Fruit fly (Drosophila melanogaster) whole organism, embryonic: ENCODE data around the gene CG13676.
A peak's percentile ranks its signal among the peaks of the same experiment; 100 is the strongest.

Experiments
- Aef1 ChIP-seq: fragments of 200-800 bp; sonication (Bioruptor generic); IDR thresholded peaks from 3 replicates; pipeline ENCODE4 v1.3.6; 2022; ENCODE audit warnings: missing biosample characterization, missing genetic modification characterization
- Atf3 ChIP-seq: fragments of 200-800 bp; sonication (Bioruptor generic); optimal IDR thresholded peaks from 3 replicates; lab custom pipeline; 2016; ENCODE audit warnings: missing biosample characterization, missing genetic modification characterization
- CG10654 ChIP-seq: fragments of 200-800 bp; sonication (Bioruptor generic); optimal IDR thresholded peaks from 2 replicates; lab custom pipeline; 2016; ENCODE audit warnings: missing biosample characterization, missing genetic modification characterization
- CG11085 ChIP-seq: fragments of 200-800 bp; sonication (Bioruptor generic); IDR thresholded peaks from 2 replicates; pipeline ENCODE4 v1.3.6; 2022; ENCODE audit warnings: missing biosample characterization, missing genetic modification characterization
- CG11560 ChIP-seq: fragments of 200-800 bp; sonication (Bioruptor generic); IDR thresholded peaks from 3 replicates; pipeline ENCODE4 v1.3.6; 2022; ENCODE audit warnings: missing biosample characterization, missing genetic modification characterization
- CG11696 ChIP-seq: fragments of 200-800 bp; sonication (Bioruptor generic); IDR thresholded peaks from 2 replicates; pipeline ENCODE4 v1.3.6; 2022; ENCODE audit warnings: missing biosample characterization, missing genetic modification characterization
- CG12236 ChIP-seq: fragments of 200-800 bp; sonication (Bioruptor generic); optimal IDR thresholded peaks from 2 replicates; lab custom pipeline; 2016; ENCODE audit warnings: missing biosample characterization, missing genetic modification characterization
- CG13287 ChIP-seq: fragments of 200-800 bp; sonication (Bioruptor generic); IDR thresholded peaks from 2 replicates; pipeline ENCODE4 v1.3.6; 2022; ENCODE audit warnings: missing biosample characterization, missing genetic modification characterization; ENCODE audit not compliant: partially characterized antibody
- CG17912 ChIP-seq: fragments of 200-800 bp; sonication (Bioruptor generic); optimal IDR thresholded peaks from 2 replicates; lab custom pipeline; 2018; ENCODE audit warnings: missing biosample characterization, mild to moderate bottlenecking, missing genetic modification characterization
- CG2202 ChIP-seq: fragments of 200-800 bp; sonication (Bioruptor generic); optimal IDR thresholded peaks from 2 replicates; lab custom pipeline; 2018; ENCODE audit warnings: missing biosample characterization, mild to moderate bottlenecking, missing genetic modification characterization
- CG30020 ChIP-seq: fragments of 200-800 bp; optimal IDR thresholded peaks from 2 replicates; lab custom pipeline; 2019; ENCODE audit warnings: missing biosample characterization, mild to moderate bottlenecking, missing genetic modification characterization, moderate library complexity
- CG30403 ChIP-seq: fragments of 200-800 bp; sonication (Bioruptor generic); optimal IDR thresholded peaks from 3 replicates; lab custom pipeline; 2016; ENCODE audit warnings: missing biosample characterization, missing genetic modification characterization
- CG5180 ChIP-seq: fragments of 200-800 bp; sonication (Bioruptor generic); optimal IDR thresholded peaks from 3 replicates; lab custom pipeline; 2017; ENCODE audit warnings: missing biosample characterization, missing genetic modification characterization, mild to moderate bottlenecking, moderate library complexity, missing genetic modification reagents
- CTCF ChIP-seq: fragments of 200-800 bp; sonication (Bioruptor generic); optimal IDR thresholded peaks from 2 replicates; lab custom pipeline; 2017; ENCODE audit warnings: missing biosample characterization, mild to moderate bottlenecking, missing genetic modification characterization, moderate library complexity
- Chrac-16 ChIP-seq: fragments of 200-800 bp; sonication (Bioruptor generic); optimal IDR thresholded peaks from 3 replicates; lab custom pipeline; 2016; ENCODE audit warnings: missing biosample characterization, missing genetic modification characterization
- D19A ChIP-seq: fragments of 200-800 bp; optimal IDR thresholded peaks from 3 replicates; lab custom pipeline; 2019; ENCODE audit warnings: missing biosample characterization, mild to moderate bottlenecking, missing genetic modification characterization, moderate library complexity
- Fer3 ChIP-seq: fragments of 200-800 bp; sonication (Bioruptor generic); optimal IDR thresholded peaks from 2 replicates; lab custom pipeline; 2018; ENCODE audit warnings: missing biosample characterization, mild to moderate bottlenecking, missing genetic modification characterization, moderate library complexity
- HHEX ChIP-seq: fragments of 200-800 bp; sonication (Bioruptor generic); optimal IDR thresholded peaks from 3 replicates; lab custom pipeline; 2017; ENCODE audit warnings: missing biosample characterization, mild to moderate bottlenecking, missing genetic modification characterization, missing genetic modification reagents
- HmgZ ChIP-seq: fragments of 200-800 bp; sonication (Bioruptor generic); optimal IDR thresholded peaks from 2 replicates; lab custom pipeline; 2018; ENCODE audit warnings: missing biosample characterization, mild to moderate bottlenecking, missing genetic modification characterization
- Hr78 ChIP-seq, 2 experiments: fragments of 200-800 bp in 1 of 2; fragments of >200 bp in 1 of 2; sonication (Bioruptor generic) in 1 of 2; optimal IDR thresholded peaks; 2 replicates each; lab custom pipeline; 2017 to 2019; ENCODE audit warnings: missing biosample characterization in 2 of 2, missing genetic modification characterization in 2 of 2, mild to moderate bottlenecking in 1 of 2, moderate library complexity in 1 of 2
- Meics ChIP-seq: fragments of 200-800 bp; sonication (Bioruptor generic); optimal IDR thresholded peaks from 2 replicates; lab custom pipeline; 2017; ENCODE audit warnings: missing biosample characterization, mild to moderate bottlenecking, missing genetic modification characterization
- Ptx1 ChIP-seq: fragments of 200-800 bp; sonication (Bioruptor generic); IDR thresholded peaks from 2 replicates; pipeline ENCODE4 v1.3.6; 2022; ENCODE audit warnings: missing biosample characterization, missing genetic modification characterization
- Sox100B ChIP-seq: fragments of 200-800 bp; sonication (Bioruptor generic); optimal IDR thresholded peaks from 3 replicates; lab custom pipeline; 2018; ENCODE audit warnings: missing biosample characterization, mild to moderate bottlenecking, missing genetic modification characterization
- Sox102F ChIP-seq: fragments of 200-800 bp; sonication (Bioruptor generic); optimal IDR thresholded peaks from 2 replicates; lab custom pipeline; 2018; ENCODE audit warnings: missing biosample characterization, mild to moderate bottlenecking, missing genetic modification characterization, moderate library complexity
- Stat92E ChIP-seq, 3 experiments: fragments of >200 bp in 2 of 3; fragments of 200-800 bp in 1 of 3; sonication (Bioruptor generic) in 1 of 3; optimal IDR thresholded peaks; 2 replicates each; lab custom pipeline; 2017 to 2019; ENCODE audit warnings: missing biosample characterization in 3 of 3, missing genetic modification characterization in 3 of 3, mild to moderate bottlenecking in 1 of 3, moderate library complexity in 1 of 3
- abd-A ChIP-seq: fragments of 200-800 bp; sonication (Bioruptor generic); optimal IDR thresholded peaks from 3 replicates; lab custom pipeline; 2019; ENCODE audit warnings: missing biosample characterization, mild to moderate bottlenecking, missing genetic modification characterization, moderate library complexity
- aop ChIP-seq: fragments of 200-800 bp; sonication (Bioruptor generic); IDR thresholded peaks from 2 replicates; pipeline ENCODE4 v1.3.6; 2022; ENCODE audit warnings: missing biosample characterization, missing genetic modification characterization
- ash1 ChIP-seq: fragments of 200-800 bp; sonication (Bioruptor generic); optimal IDR thresholded peaks from 2 replicates; lab custom pipeline; 2018; ENCODE audit warnings: missing biosample characterization, mild to moderate bottlenecking, missing genetic modification characterization
- az2 ChIP-seq: fragments of 200-800 bp; sonication (Bioruptor generic); optimal IDR thresholded peaks from 3 replicates; lab custom pipeline; 2016; ENCODE audit warnings: missing biosample characterization, missing genetic modification characterization
- bbx ChIP-seq: fragments of 200-800 bp; sonication (Bioruptor generic); IDR thresholded peaks from 2 replicates; pipeline ENCODE4 v1.3.6; 2022; ENCODE audit warnings: missing biosample characterization, missing genetic modification characterization; ENCODE audit not compliant: partially characterized antibody
- cwo ChIP-seq: fragments of 200-800 bp; sonication (Bioruptor generic); optimal IDR thresholded peaks from 3 replicates; lab custom pipeline; 2017; ENCODE audit warnings: missing biosample characterization, missing genetic modification characterization, mild to moderate bottlenecking, moderate library complexity, missing genetic modification reagents
- da ChIP-seq: fragments of 200-800 bp; sonication (Bioruptor generic); optimal IDR thresholded peaks from 2 replicates; lab custom pipeline; 2016; ENCODE audit warnings: missing biosample characterization, missing genetic modification characterization
- disco-r ChIP-seq: fragments of 200-800 bp; sonication (Bioruptor generic); optimal IDR thresholded peaks from 2 replicates; lab custom pipeline; 2016; ENCODE audit warnings: missing biosample characterization, missing genetic modification characterization
- fd102C ChIP-seq: fragments of 200-800 bp; sonication (Bioruptor generic); optimal IDR thresholded peaks from 2 replicates; lab custom pipeline; 2018; ENCODE audit warnings: missing biosample characterization, mild to moderate bottlenecking, missing genetic modification characterization, moderate library complexity
- grau ChIP-seq: fragments of 200-800 bp; optimal IDR thresholded peaks from 3 replicates; lab custom pipeline; 2019; ENCODE audit warnings: missing biosample characterization, mild to moderate bottlenecking, missing genetic modification characterization, moderate library complexity
- grn ChIP-seq: fragments of 200-800 bp; sonication (Bioruptor generic); optimal IDR thresholded peaks from 3 replicates; lab custom pipeline; 2017; ENCODE audit warnings: missing biosample characterization, missing genetic modification characterization
- h ChIP-seq: fragments of >200 bp; optimal IDR thresholded peaks from 2 replicates; lab custom pipeline; 2017
- hbn ChIP-seq: fragments of 200-800 bp; sonication (Bioruptor generic); IDR thresholded peaks from 2 replicates; pipeline ENCODE4 v1.3.6; 2022; ENCODE audit warnings: missing biosample characterization, missing genetic modification characterization; ENCODE audit not compliant: partially characterized antibody
- ind ChIP-seq: fragments of 200-800 bp; sonication (Bioruptor generic); optimal IDR thresholded peaks from 3 replicates; lab custom pipeline; 2016; ENCODE audit warnings: missing biosample characterization, missing genetic modification characterization
- oc ChIP-seq: fragments of 200-800 bp; sonication (Bioruptor generic); optimal IDR thresholded peaks from 2 replicates; lab custom pipeline; 2018; ENCODE audit warnings: missing biosample characterization, mild to moderate bottlenecking, missing genetic modification characterization, moderate library complexity
- pita ChIP-seq: fragments of 200-800 bp; sonication (Bioruptor generic); optimal IDR thresholded peaks from 2 replicates; lab custom pipeline; 2017; ENCODE audit warnings: missing biosample characterization, mild to moderate bottlenecking, missing genetic modification characterization
- pros ChIP-seq: fragments of 200-800 bp; sonication (Bioruptor generic); optimal IDR thresholded peaks from 3 replicates; lab custom pipeline; 2019; ENCODE audit warnings: missing biosample characterization, mild to moderate bottlenecking, missing genetic modification characterization, moderate library complexity
- rib ChIP-seq: fragments of 200-800 bp; sonication (Bioruptor generic); IDR thresholded peaks from 2 replicates; pipeline ENCODE4 v1.3.6; 2022; ENCODE audit warnings: missing biosample characterization, missing genetic modification characterization
- ro ChIP-seq: fragments of 200-800 bp; sonication (Bioruptor generic); IDR thresholded peaks from 2 replicates; pipeline ENCODE4 v1.3.6; 2022; ENCODE audit warnings: missing biosample characterization, missing genetic modification characterization
- sens ChIP-seq: fragments of 200-800 bp; sonication (Bioruptor generic); peaks from one replicate; lab custom pipeline; 2016; ENCODE audit warnings: missing biosample characterization, missing genetic modification characterization
- ssp ChIP-seq: fragments of 200-800 bp; sonication (Bioruptor generic); IDR thresholded peaks from 2 replicates; pipeline ENCODE4 v1.3.6; 2022; ENCODE audit warnings: missing biosample characterization, missing genetic modification characterization
- sug ChIP-seq: fragments of 200-800 bp; optimal IDR thresholded peaks from 2 replicates; lab custom pipeline; 2019; ENCODE audit warnings: missing biosample characterization, mild to moderate bottlenecking, missing genetic modification characterization, moderate library complexity
- toy ChIP-seq: fragments of 200-800 bp; sonication (Bioruptor generic); IDR thresholded peaks from 2 replicates; pipeline ENCODE4 v1.3.6; 2022; ENCODE audit warnings: missing biosample characterization, missing genetic modification characterization
- tup ChIP-seq: fragments of 200-800 bp; sonication (Bioruptor generic); optimal IDR thresholded peaks from 2 replicates; lab custom pipeline; 2016; ENCODE audit warnings: missing biosample characterization, mild to moderate bottlenecking, missing genetic modification characterization, moderate library complexity
- unc-4 ChIP-seq: fragments of 200-800 bp; sonication (Bioruptor generic); IDR thresholded peaks from 2 replicates; pipeline ENCODE4 v1.3.6; 2022; ENCODE audit warnings: missing biosample characterization, missing genetic modification characterization; ENCODE audit not compliant: partially characterized antibody
- unpg ChIP-seq: fragments of 200-800 bp; sonication (Bioruptor generic); optimal IDR thresholded peaks from 3 replicates; lab custom pipeline; 2018; ENCODE audit warnings: missing biosample characterization, mild to moderate bottlenecking, missing genetic modification characterization, moderate library complexity
- zfh2 ChIP-seq: fragments of 200-800 bp; sonication (Bioruptor generic); optimal IDR thresholded peaks from 2 replicates; lab custom pipeline; 2016; ENCODE audit warnings: missing biosample characterization, missing genetic modification characterization

CG13676 gene

dm6 chr3L:8151727-8152199, at the start of gene CG13676:
Gene CG13676, minus strand, starts transcription at chr3L:8151813.
- no peak for TF ChIP-seq ash1 (GFP tag; lab: Kevin White, UChicago)
- TF ChIP-seq zfh2 (GFP tag; lab: Kevin White, UChicago) = no peak
- no peak for TF ChIP-seq fd102C (GFP tag; lab: Kevin White, UChicago)
- TF ChIP-seq cwo (GFP tag; lab: Kevin White, UChicago) = no peak
- no peak for TF ChIP-seq HHEX (GFP tag; lab: Kevin White, UChicago)
- no peak for TF ChIP-seq Fer3
- TF ChIP-seq Atf3 (GFP tag; lab: Kevin White, UChicago) = no peak
- TF ChIP-seq toy (GFP tag; lab: Robert Waterston, UW) = no peak
- TF ChIP-seq rib (GFP tag; lab: Robert Waterston, UW) = peak; percentile 44; the same call in 1 of the 2 replicates
- no peak for TF ChIP-seq grn (GFP tag; lab: Kevin White, UChicago)
- no peak for TF ChIP-seq unpg (GFP tag; lab: Kevin White, UChicago)
- no peak for TF ChIP-seq sug
- TF ChIP-seq Hr78 (GFP tag; optimal IDR thresholded peaks at IDR 0.05; lab: Kevin White, UChicago) = no peak
- no peak for TF ChIP-seq CG11560 (tag; lab: Robert Waterston, UW)
- TF ChIP-seq Ptx1 = no peak
- TF ChIP-seq oc (tag; lab: Kevin White, UChicago) = peak; percentile 54
- TF ChIP-seq da (GFP tag; lab: Kevin White, UChicago) = no peak
- TF ChIP-seq CG10654 (GFP tag; lab: Kevin White, UChicago) = no peak
- TF ChIP-seq sens = peak; percentile 24
- no peak for TF ChIP-seq aop
- no peak for TF ChIP-seq Aef1 (GFP tag; lab: Robert Waterston, UW)
- TF ChIP-seq CG11085 (GFP tag; lab: Robert Waterston, UW) = no peak
- peak; percentile 36 for TF ChIP-seq CG13287 (GFP tag; lab: Robert Waterston, UW)
- TF ChIP-seq ro = no peak
- TF ChIP-seq CG30403 (GFP tag; lab: Kevin White, UChicago) = no peak
- no peak for TF ChIP-seq Sox102F
- no peak for TF ChIP-seq Meics (GFP tag; lab: Kevin White, UChicago)
- no peak for TF ChIP-seq pros (GFP tag; lab: Kevin White, UChicago)
- TF ChIP-seq D19A (tag; lab: Kevin White, UChicago) = no peak
- no peak for TF ChIP-seq CG30020
- no peak for TF ChIP-seq h (lab: Kevin White, UChicago)
- no peak for TF ChIP-seq bbx (GFP tag; lab: Robert Waterston, UW)
- TF ChIP-seq CG12236 (GFP tag; lab: Kevin White, UChicago) = no peak
- TF ChIP-seq CG5180 (GFP tag; lab: Kevin White, UChicago) = no peak
- TF ChIP-seq grau (tag; lab: Kevin White, UChicago) = no peak
- TF ChIP-seq HmgZ = no peak
- no peak for TF ChIP-seq CG11696
- TF ChIP-seq disco-r = no peak
- TF ChIP-seq abd-A (tag; lab: Kevin White, UChicago) = peak; percentile 4
- TF ChIP-seq hbn (GFP tag; lab: Robert Waterston, UW) = peak; percentile 34; the same call in 1 of the 2 replicates
- TF ChIP-seq tup (GFP tag; lab: Kevin White, UChicago) = no peak
- 0 out of 2 replicates have a peak, but pooled peaks have one; percentile 26 for TF ChIP-seq unc-4 (GFP tag; lab: Robert Waterston, UW)
- no peak for TF ChIP-seq ssp (GFP tag; lab: Robert Waterston, UW)
- TF ChIP-seq pita (GFP tag; lab: Kevin White, UChicago) = no peak
- no peak for TF ChIP-seq ind (GFP tag; lab: Kevin White, UChicago)
- TF ChIP-seq CG17912 = no peak
- no peak for TF ChIP-seq Stat92E (GFP tag; optimal IDR thresholded peaks at IDR 0.05; lab: Kevin White, UChicago)
- no peak for TF ChIP-seq Chrac-16 (GFP tag; lab: Kevin White, UChicago)
- no peak for TF ChIP-seq CTCF (GFP tag; lab: Kevin White, UChicago)
- no peak for TF ChIP-seq az2 (GFP tag; lab: Kevin White, UChicago)
- no peak for TF ChIP-seq CG2202 (tag; lab: Kevin White, UChicago)
- no peak for TF ChIP-seq Sox100B (GFP tag; lab: Kevin White, UChicago)
